Worm (Caenorhabditis elegans): ENCODE data around the gene T03G6.1.
A peak's percentile ranks its signal among the peaks of the same experiment; 100 is the strongest.

The T03G6.1 gene

DNA sequence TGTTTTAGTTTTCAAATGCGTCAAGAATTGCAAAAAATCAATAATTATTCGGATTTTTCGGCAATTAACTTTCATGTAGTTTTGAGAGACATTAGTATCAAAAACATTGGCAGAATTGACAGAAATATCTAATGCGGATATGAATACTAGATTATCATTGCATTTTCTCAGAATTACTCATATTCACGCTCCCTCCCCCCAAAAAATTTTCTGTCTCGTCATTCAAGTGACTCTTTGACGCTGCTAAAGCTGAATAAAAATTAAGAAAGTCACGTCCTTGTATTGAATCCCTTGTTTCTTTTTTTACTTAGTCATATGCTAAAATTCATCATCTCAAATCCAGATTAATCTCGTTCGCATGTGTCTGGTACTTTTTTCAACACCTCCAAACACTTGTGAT is 11.4 kb upstream of the T03G6.1 start:
- TF ChIP-seq ceh-63 (GFP tag; optimal IDR thresholded peaks at IDR 0.05) (no peak), egl-13 (tag; optimal IDR thresholded peaks at IDR 0.05) (peak; percentile 82), swsn-7 (tag; optimal IDR thresholded peaks at IDR 0.05) (peak; percentile 41), snu-23 (GFP tag; optimal IDR thresholded peaks at IDR 0.05) (peak; percentile 10), nhr-77 (tag; optimal IDR thresholded peaks at IDR 0.05) (no peak), nhr-19 (GFP tag; conservative IDR thresholded peaks at IDR 0.05) (no peak), blmp-1 (tag; optimal IDR thresholded peaks at IDR 0.05) (no peak), grh-1 (GFP tag; IDR thresholded peaks at IDR 0.05) (no peak), hlh-4 (tag; optimal IDR thresholded peaks at IDR 0.05) (peak; percentile 18), alr-1 (tag; optimal IDR thresholded peaks at IDR 0.05; ENCODE audit: borderline replicate concordance) (no peak), fkh-4 (tag; optimal IDR thresholded peaks at IDR 0.05; ENCODE audit: borderline replicate concordance) (peak; percentile 59), nhr-20 (tag; optimal IDR thresholded peaks at IDR 0.05) (peak; percentile 36), nhr-47 (tag; optimal IDR thresholded peaks at IDR 0.05) (peak; percentile 79), lin-39 (tag; optimal IDR thresholded peaks at IDR 0.05) (no peak), ceh-8 (GFP tag; optimal IDR thresholded peaks at IDR 0.05) (peak; percentile 69), lin-35 (GFP tag; optimal IDR thresholded peaks at IDR 0.05) (peak in 1 of 2 experiments; percentile 2), unc-86 (tag; optimal IDR thresholded peaks at IDR 0.05) (peak; percentile 10), xbp-1 (tag; optimal IDR thresholded peaks at IDR 0.05) (peak; percentile 9), fos-1 (tag; optimal IDR thresholded peaks at IDR 0.05) (peak; percentile 66), zag-1 (tag; optimal IDR thresholded peaks at IDR 0.05) (no peak), pax-3 (tag; optimal IDR thresholded peaks at IDR 0.05) (peak; percentile 79), sox-4 (tag; optimal IDR thresholded peaks at IDR 0.05) (peak; percentile 85), fkh-8 (tag; optimal IDR thresholded peaks at IDR 0.05) (peak; percentile 95), dsc-1 (tag; optimal IDR thresholded peaks at IDR 0.05) (peak; percentile 98), hlh-17 (GFP tag; optimal IDR thresholded peaks at IDR 0.05; ENCODE audit: borderline replicate concordance) (no peak), ama-1 (optimal IDR thresholded peaks at IDR 0.05) (no peak), elt-3 (tag; optimal IDR thresholded peaks at IDR 0.05) (no peak), lsy-2 (tag; optimal IDR thresholded peaks at IDR 0.05) (peak in 1 of 2 experiments; percentile 22), nhr-84 (tag; optimal IDR thresholded peaks at IDR 0.05) (no peak), lin-14 (GFP tag; optimal IDR thresholded peaks at IDR 0.05) (peak; percentile 62), lin-13 (GFP tag; optimal IDR thresholded peaks at IDR 0.05) (no peak), nhr-71 (tag; optimal IDR thresholded peaks at IDR 0.05) (peak; percentile 74), jun-1 (tag; optimal IDR thresholded peaks at IDR 0.05) (no peak)

- TF ChIP-seq xbp-1 (tag; optimal IDR thresholded peaks at IDR 0.05), result peak; percentile 43
- TF ChIP-seq lin-35 (GFP tag; optimal IDR thresholded peaks at IDR 0.05), result peak in 1 of 2 experiments; percentile 39
- TF ChIP-seq aha-1 (tag; optimal IDR thresholded peaks at IDR 0.05), result no peak
- TF ChIP-seq unc-62 (GFP tag; optimal IDR thresholded peaks at IDR 0.05), result no peak
- peak in 2 of 3 experiments; percentile 46 to 77 for TF ChIP-seq ceh-82 (tag; optimal IDR thresholded peaks at IDR 0.05)
- TF ChIP-seq isw-1 (GFP tag; IDR thresholded peaks at IDR 0.05), result peak; percentile 13; the same call in 1 of the 2 replicates
- TF ChIP-seq ces-1 (GFP tag; optimal IDR thresholded peaks at IDR 0.05), result no peak
- TF ChIP-seq mep-1 (tag; optimal IDR thresholded peaks at IDR 0.05), result no peak
- no peak for TF ChIP-seq vab-15 (tag; optimal IDR thresholded peaks at IDR 0.05)
- TF ChIP-seq nhr-85 (tag), result no peak
- TF ChIP-seq lsy-2 (tag; optimal IDR thresholded peaks at IDR 0.05), result peak in 1 of 2 experiments; percentile 67
- TF ChIP-seq fkh-10 (GFP tag; optimal IDR thresholded peaks at IDR 0.05), result peak; percentile 60
- peak; percentile 2 for TF ChIP-seq sox-4 (tag; optimal IDR thresholded peaks at IDR 0.05)
- TF ChIP-seq unc-86 (tag; optimal IDR thresholded peaks at IDR 0.05), result peak; percentile 74
- peak; percentile 52 for TF ChIP-seq nhr-19 (GFP tag; conservative IDR thresholded peaks at IDR 0.05)
- no peak for TF ChIP-seq mab-9 (GFP tag; IDR thresholded peaks at IDR 0.05)
- peak; percentile 93 for TF ChIP-seq lin-14 (GFP tag; optimal IDR thresholded peaks at IDR 0.05)
- TF ChIP-seq mef-2 (tag; optimal IDR thresholded peaks at IDR 0.05), result peak; percentile 77
- TF ChIP-seq F16B12.6 (tag; optimal IDR thresholded peaks at IDR 0.05), result no peak
- peak; percentile 80 for TF ChIP-seq nhr-47 (tag; optimal IDR thresholded peaks at IDR 0.05)
- no peak for TF ChIP-seq nhr-76 (tag; optimal IDR thresholded peaks at IDR 0.05)
- TF ChIP-seq snu-23 (GFP tag; optimal IDR thresholded peaks at IDR 0.05), result peak; percentile 71
- peak; percentile 84 for TF ChIP-seq nhr-71 (tag; optimal IDR thresholded peaks at IDR 0.05)
- peak; percentile 0 for TF ChIP-seq lin-39 (tag; optimal IDR thresholded peaks at IDR 0.05)
- TF ChIP-seq dsc-1 (tag; optimal IDR thresholded peaks at IDR 0.05), result peak; percentile 56
- TF ChIP-seq efl-1 (optimal IDR thresholded peaks at IDR 0.05), result peak; percentile 12 to 28
- TF ChIP-seq efl-1 (GFP tag; optimal IDR thresholded peaks at IDR 0.05 in 1 of 2), result no peak
- no peak for TF ChIP-seq alr-1 (tag; optimal IDR thresholded peaks at IDR 0.05; ENCODE audit: borderline replicate concordance)
- no peak for TF ChIP-seq egl-27 (tag; optimal IDR thresholded peaks at IDR 0.05)
- TF ChIP-seq fkh-4 (tag; optimal IDR thresholded peaks at IDR 0.05; ENCODE audit: borderline replicate concordance), result no peak
- TF ChIP-seq nhr-28 (tag; optimal IDR thresholded peaks at IDR 0.05), result no peak
- no peak for TF ChIP-seq nhr-11 (tag; optimal IDR thresholded peaks at IDR 0.05)
These were observed 9.2 kb upstream of the T03G6.1 start for ce11 chrX:2598833-2599279.
